Worm (Caenorhabditis elegans) whole organism, L1 larva: ENCODE measurements around the gene ttr-6.
A peak's percentile ranks its signal among the peaks of the same experiment; 100 is the strongest.

Experiments
- C04F5.9 ChIP-seq: sonication (generic microtip); optimal IDR thresholded peaks from 2 replicates; lab custom pipeline; 2016; ENCODE audit warnings: missing genetic modification characterization, missing compliant biosample characterization
- C16A3.4 ChIP-seq: fragments of 150-350 bp; optimal IDR thresholded peaks from 2 replicates; lab custom pipeline; 2014; ENCODE audit warnings: missing biosample characterization, missing genetic modification characterization
- Y116A8C.19 ChIP-seq: sonication (generic microtip); optimal IDR thresholded peaks from 2 replicates; lab custom pipeline; 2016; ENCODE audit warnings: missing compliant biosample characterization, missing genetic modification characterization, borderline replicate concordance
- blmp-1 ChIP-seq: fragments of 150-350 bp; optimal IDR thresholded peaks from 2 replicates; lab custom pipeline; 2014; ENCODE audit warnings: missing biosample characterization, missing genetic modification characterization
- ceh-63 ChIP-seq: fragments of 200-800 bp; sonication (Bioruptor generic); optimal IDR thresholded peaks from 2 replicates; lab custom pipeline; 2018; ENCODE audit warnings: mild to moderate bottlenecking, missing genetic modification characterization, missing compliant biosample characterization
- ceh-82 ChIP-seq, 3 experiments: fragments of 150-350 bp in 1 of 3; sonication (generic microtip) in 2 of 3; optimal IDR thresholded peaks; 2 replicates each; lab custom pipeline; 2014 to 2017; ENCODE audit warnings: missing biosample characterization in 3 of 3, missing genetic modification characterization in 3 of 3
- dsc-1 ChIP-seq: sonication (generic microtip); optimal IDR thresholded peaks from 2 replicates; lab custom pipeline; 2016; ENCODE audit warnings: mild to moderate bottlenecking, missing genetic modification characterization, missing compliant biosample characterization
- efl-1 ChIP-seq, 4 experiments: fragments of 150-350 bp; optimal IDR thresholded peaks in 3 of 4; peaks in 1 of 4; 1 replicate in 1 of 4; 2 replicates in 3 of 4; lab custom pipeline; 2014; ENCODE audit warnings: missing biosample characterization in 2 of 4, missing genetic modification characterization in 2 of 4, missing genetic modification reagents in 2 of 4
- efl-3 ChIP-seq: fragments of 200-800 bp; sonication (Bioruptor generic); optimal IDR thresholded peaks from 2 replicates; lab custom pipeline; 2018; ENCODE audit warnings: mild to moderate bottlenecking, missing genetic modification characterization, missing compliant biosample characterization
- elt-2 ChIP-seq: sonication (generic microtip); optimal IDR thresholded peaks from 2 replicates; lab custom pipeline; 2016; ENCODE audit warnings: missing genetic modification characterization, mild to moderate bottlenecking, inconsistent platforms, missing compliant biosample characterization, missing genetic modification reagents
- elt-3 ChIP-seq, 6 experiments: fragments of 150-350 bp in 1 of 6; sonication (generic microtip); optimal IDR thresholded peaks; 2 replicates each; lab custom pipeline; 2017 to 2018; ENCODE audit warnings: missing biosample characterization in 6 of 6, missing genetic modification characterization in 6 of 6, inconsistent platforms in 1 of 6
- ets-5 ChIP-seq: fragments of 200-800 bp; sonication (Bioruptor generic); IDR thresholded peaks from 2 replicates; pipeline ENCODE4 v1.3.6; 2022; ENCODE audit warnings: missing genetic modification characterization, missing compliant biosample characterization
- hlh-17 ChIP-seq: fragments of 200-800 bp; sonication (Bioruptor generic); optimal IDR thresholded peaks from 2 replicates; lab custom pipeline; 2018; ENCODE audit warnings: missing genetic modification characterization, mild to moderate bottlenecking, missing compliant biosample characterization, moderate library complexity, borderline replicate concordance
- hpl-2 ChIP-seq: fragments of 150-350 bp; optimal IDR thresholded peaks from 2 replicates; lab custom pipeline; 2014; ENCODE audit warnings: missing biosample characterization, missing genetic modification reagents, missing genetic modification characterization
- jun-1 ChIP-seq: fragments of 150-350 bp; optimal IDR thresholded peaks from 2 replicates; lab custom pipeline; 2014; ENCODE audit warnings: missing biosample characterization, missing genetic modification reagents, missing genetic modification characterization
- lin-14 ChIP-seq: fragments of 200-800 bp; sonication (Bioruptor generic); optimal IDR thresholded peaks from 2 replicates; lab custom pipeline; 2018; ENCODE audit warnings: mild to moderate bottlenecking, missing genetic modification characterization, moderate library complexity, missing compliant biosample characterization
- lin-35 ChIP-seq, 2 experiments: fragments of 150-350 bp; optimal IDR thresholded peaks; 2 replicates each; lab custom pipeline; 2014; ENCODE audit warnings: missing biosample characterization in 2 of 2, missing genetic modification characterization in 2 of 2, missing genetic modification reagents in 2 of 2
- lir-3 ChIP-seq: sonication (generic microtip); optimal IDR thresholded peaks from 2 replicates; lab custom pipeline; 2016; ENCODE audit warnings: mild to moderate bottlenecking, missing genetic modification characterization, moderate library complexity, missing compliant biosample characterization; ENCODE audit not compliant: poor library complexity
- lsy-2 ChIP-seq, 2 experiments: fragments of 150-350 bp; optimal IDR thresholded peaks; 2 replicates each; lab custom pipeline; 2014; ENCODE audit warnings: missing biosample characterization in 2 of 2, missing genetic modification characterization in 2 of 2
- mep-1 ChIP-seq: fragments of 150-350 bp; optimal IDR thresholded peaks from 2 replicates; lab custom pipeline; 2014; ENCODE audit warnings: missing biosample characterization, missing genetic modification characterization
- nhr-20 ChIP-seq: sonication (generic microtip); optimal IDR thresholded peaks from 2 replicates; lab custom pipeline; 2016; ENCODE audit warnings: mild to moderate bottlenecking, missing genetic modification characterization, missing compliant biosample characterization
- nhr-28 ChIP-seq: fragments of 150-350 bp; optimal IDR thresholded peaks from 2 replicates; lab custom pipeline; 2014; ENCODE audit warnings: missing biosample characterization, missing genetic modification characterization
- nhr-47 ChIP-seq: sonication (generic microtip); optimal IDR thresholded peaks from 2 replicates; lab custom pipeline; 2016; ENCODE audit warnings: mild to moderate bottlenecking, missing genetic modification characterization, moderate library complexity, missing compliant biosample characterization
- nhr-71 ChIP-seq: sonication (generic microtip); optimal IDR thresholded peaks from 2 replicates; lab custom pipeline; 2016; ENCODE audit warnings: mild to moderate bottlenecking, missing genetic modification characterization, moderate library complexity, missing compliant biosample characterization
- nhr-85 ChIP-seq: sonication (generic microtip); peaks from one replicate; lab custom pipeline; 2016; ENCODE audit warnings: missing genetic modification characterization, inconsistent platforms, missing compliant biosample characterization
- pag-3 ChIP-seq: sonication (generic microtip); optimal IDR thresholded peaks from 2 replicates; lab custom pipeline; 2017; ENCODE audit warnings: missing genetic modification characterization, mild to moderate bottlenecking, missing compliant biosample characterization, antibody characterized with exemption, borderline replicate concordance; ENCODE audit not compliant: insufficient read depth
- pqm-1 ChIP-seq: sonication (generic microtip); optimal IDR thresholded peaks from 3 replicates; lab custom pipeline; 2017; ENCODE audit warnings: missing biosample characterization, missing genetic modification characterization
- rnt-1 ChIP-seq: sonication (generic microtip); optimal IDR thresholded peaks from 2 replicates; lab custom pipeline; 2016; ENCODE audit warnings: mild to moderate bottlenecking, missing genetic modification characterization, moderate library complexity, missing compliant biosample characterization
- snpc-4 ChIP-seq: fragments of 150-350 bp; optimal IDR thresholded peaks from 2 replicates; lab custom pipeline; 2014; ENCODE audit warnings: missing biosample characterization, missing genetic modification characterization
- snu-23 ChIP-seq: sonication (generic microtip); optimal IDR thresholded peaks from 2 replicates; lab custom pipeline; 2016; ENCODE audit warnings: missing genetic modification characterization, missing compliant biosample characterization
- swsn-7 ChIP-seq: sonication (generic microtip); optimal IDR thresholded peaks from 2 replicates; lab custom pipeline; 2016; ENCODE audit warnings: missing genetic modification characterization, missing compliant biosample characterization
- unc-130 ChIP-seq: fragments of 150-350 bp; optimal IDR thresholded peaks from 2 replicates; lab custom pipeline; 2017; ENCODE audit warnings: missing biosample characterization, missing genetic modification characterization, inconsistent platforms
- xbp-1 ChIP-seq: sonication (generic microtip); optimal IDR thresholded peaks from 2 replicates; lab custom pipeline; 2016; ENCODE audit warnings: missing genetic modification characterization, missing compliant biosample characterization
- zip-4 ChIP-seq: fragments of 200-800 bp; sonication (Bioruptor generic); optimal IDR thresholded peaks from 2 replicates; lab custom pipeline; 2018; ENCODE audit warnings: mild to moderate bottlenecking, missing genetic modification characterization, moderate library complexity, missing compliant biosample characterization

The ttr-6 gene

ce11 chrX:6553634-6554033 is 43.3 kb downstream of the ttr-6 start:
- TF ChIP-seq lsy-2 (tag; optimal IDR thresholded peaks at IDR 0.05; lab: Kevin White, UChicago) = no peak
- TF ChIP-seq zip-4 (GFP tag; lab: Kevin White, UChicago) = no peak
- TF ChIP-seq hlh-17 = no peak
- no peak for TF ChIP-seq mep-1 (tag; lab: Kevin White, UChicago)
- TF ChIP-seq snpc-4 = no peak
- no peak for TF ChIP-seq efl-3 (GFP tag; lab: Kevin White, UChicago)
- TF ChIP-seq unc-130 (tag; lab: Kevin White, UChicago) = no peak
- TF ChIP-seq lir-3 (tag; lab: Kevin White, UChicago) = no peak
- no peak for TF ChIP-seq swsn-7 (tag; lab: Kevin White, UChicago)
- no peak for TF ChIP-seq ets-5 (GFP tag; lab: Robert Waterston, UW)
- no peak for TF ChIP-seq hpl-2 (GFP tag; lab: Kevin White, UChicago)
- TF ChIP-seq elt-3 (tag; optimal IDR thresholded peaks at IDR 0.05; lab: Kevin White, UChicago) = no peak
- TF ChIP-seq C16A3.4 = no peak
- no peak for TF ChIP-seq Y116A8C.19 (tag; lab: Kevin White, UChicago)
- TF ChIP-seq nhr-85 (tag; lab: Kevin White, UChicago) = no peak

ce11 chrX:6552806-6553337 is 44.0 kb downstream of the ttr-6 start, which contains the start of gene svh-2:
Gene svh-2 (plus strand): TSS chrX:6553287.
- TF ChIP-seq dsc-1 (tag; lab: Kevin White, UChicago) (peak; percentile 41), C04F5.9 (tag; lab: Kevin White, UChicago) (no peak), rnt-1 (tag; lab: Kevin White, UChicago) (peak; percentile 43), nhr-85 (tag; lab: Kevin White, UChicago) (no peak), ceh-82 (tag; optimal IDR thresholded peaks at IDR 0.05; lab: Kevin White, UChicago) (peak in 1 of 3 experiments; percentile 3), lin-14 (peak; percentile 50), nhr-28 (tag; lab: Kevin White, UChicago) (no peak), snpc-4 (no peak), lin-35 (GFP tag; optimal IDR thresholded peaks at IDR 0.05; lab: Kevin White, UChicago) (no peak), nhr-71 (peak; percentile 2), lsy-2 (tag; optimal IDR thresholded peaks at IDR 0.05; lab: Kevin White, UChicago) (peak in 1 of 2 experiments; percentile 0), xbp-1 (no peak)

ce11 chrX:6551679-6552078 is 45.2 kb downstream of the ttr-6 start:
- TF ChIP-seq lin-35 (GFP tag; optimal IDR thresholded peaks at IDR 0.05; lab: Kevin White, UChicago) (peak in 1 of 2 experiments; percentile 8), nhr-20 (peak; percentile 6), jun-1 (tag; lab: Kevin White, UChicago) (peak; percentile 1), elt-2 (tag; lab: Kevin White, UChicago) (peak; percentile 60), mep-1 (tag; lab: Kevin White, UChicago) (no peak)

- no peak for TF ChIP-seq pag-3 (tag; lab: Kevin White, UChicago)
- TF ChIP-seq Y116A8C.19 (tag; lab: Kevin White, UChicago) = no peak
- no peak for TF ChIP-seq lsy-2 (tag; optimal IDR thresholded peaks at IDR 0.05; lab: Kevin White, UChicago)
- TF ChIP-seq nhr-47 (tag; lab: Kevin White, UChicago) = peak; percentile 8
- peak; percentile 10 for TF ChIP-seq xbp-1
- no peak for TF ChIP-seq efl-1 (optimal IDR thresholded peaks at IDR 0.05; lab: Kevin White, UChicago)
- peak in 1 of 2 experiments; percentile 77 for TF ChIP-seq efl-1 (GFP tag; optimal IDR thresholded peaks at IDR 0.05 in 1 of 2; lab: Kevin White, UChicago)
- peak; percentile 10 for TF ChIP-seq nhr-85 (tag; lab: Kevin White, UChicago)
- peak; percentile 46 for TF ChIP-seq snu-23
- peak; percentile 50 for TF ChIP-seq blmp-1 (tag; lab: Kevin White, UChicago)
- TF ChIP-seq pqm-1 (tag; lab: Kevin White, UChicago) = no peak
- no peak for TF ChIP-seq ceh-63
- peak; percentile 65 for TF ChIP-seq lin-14
- TF ChIP-seq nhr-71 = peak; percentile 9
These were observed 45.8 kb downstream of the ttr-6 start for ce11 chrX:6551073-6551652.
